Fruit fly (Drosophila melanogaster): ENCODE measurements around the gene Ilp4.

Gene Ilp4

DNA sequence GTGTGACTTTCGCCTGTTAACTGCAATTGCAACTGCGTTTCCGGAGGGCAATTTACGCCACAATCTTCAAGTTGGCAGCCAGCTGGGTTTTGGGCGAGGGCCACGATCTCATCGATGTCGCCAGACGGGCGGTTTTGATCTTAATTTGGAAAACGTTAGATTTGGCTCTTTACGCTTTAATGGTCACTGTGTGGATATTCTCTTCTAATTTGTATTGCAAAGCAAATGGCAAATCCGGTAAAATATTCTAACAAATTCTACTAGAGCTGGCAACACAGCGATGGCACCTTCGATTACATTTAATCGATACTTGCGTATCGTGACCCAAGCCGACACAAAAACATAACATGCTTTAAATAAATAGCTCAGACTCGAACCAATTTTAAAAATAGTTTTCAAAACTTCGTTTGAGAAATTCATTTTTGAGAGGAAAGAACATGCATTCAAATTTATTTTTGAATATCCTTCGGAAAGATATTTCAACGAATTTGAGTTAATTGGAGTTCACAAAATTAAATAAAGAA lies 32.5 kb upstream of the Ilp4 start, which contains the start of gene I-2:
I-2 (minus strand) TSS at position 282 of the 524 bp plus-strand sequence.
- no peak for TF ChIP-seq CG12605 (GFP tag; IDR thresholded peaks at IDR 0.05)
- no peak for TF ChIP-seq rn (GFP tag; IDR thresholded peaks at IDR 0.05)
- TF ChIP-seq Snoo (tag; optimal IDR thresholded peaks at IDR 0.05): no peak
- TF ChIP-seq Pif1A (GFP tag; optimal IDR thresholded peaks at IDR 0.05): no peak
- TF ChIP-seq CG10348 (GFP tag; IDR thresholded peaks at IDR 0.05): no peak
- no peak for TF ChIP-seq CG8301 (tag; optimal IDR thresholded peaks at IDR 0.05)
- no peak for TF ChIP-seq CG15710 (tag; optimal IDR thresholded peaks at IDR 0.05)
- no peak for TF ChIP-seq CG32121 (GFP tag; IDR thresholded peaks at IDR 0.05)
- no peak for TF ChIP-seq CG13204 (GFP tag; optimal IDR thresholded peaks at IDR 0.05)
- no peak for TF ChIP-seq CG4496 (GFP tag; IDR thresholded peaks at IDR 0.05)
- no peak for TF ChIP-seq EcR (GFP tag; optimal IDR thresholded peaks at IDR 0.05)
- TF ChIP-seq Ets98B (GFP tag; IDR thresholded peaks at IDR 0.05): no peak
- no peak for TF ChIP-seq CG9948 (tag; optimal IDR thresholded peaks at IDR 0.05)
- TF ChIP-seq CG8159 (tag; optimal IDR thresholded peaks at IDR 0.05): no peak
- TF ChIP-seq Pif1B (GFP tag; optimal IDR thresholded peaks at IDR 0.05): no peak
- no peak for TF ChIP-seq CG17806 (tag; optimal IDR thresholded peaks at IDR 0.05)
- TF ChIP-seq fd96Ca (GFP tag; IDR thresholded peaks at IDR 0.05): no peak
- no peak for TF ChIP-seq CG34367 (tag; optimal IDR thresholded peaks at IDR 0.05)
- no peak for TF ChIP-seq gl (tag; optimal IDR thresholded peaks at IDR 0.05)
- no peak for TF ChIP-seq D1 (tag; optimal IDR thresholded peaks at IDR 0.05)

DNA sequence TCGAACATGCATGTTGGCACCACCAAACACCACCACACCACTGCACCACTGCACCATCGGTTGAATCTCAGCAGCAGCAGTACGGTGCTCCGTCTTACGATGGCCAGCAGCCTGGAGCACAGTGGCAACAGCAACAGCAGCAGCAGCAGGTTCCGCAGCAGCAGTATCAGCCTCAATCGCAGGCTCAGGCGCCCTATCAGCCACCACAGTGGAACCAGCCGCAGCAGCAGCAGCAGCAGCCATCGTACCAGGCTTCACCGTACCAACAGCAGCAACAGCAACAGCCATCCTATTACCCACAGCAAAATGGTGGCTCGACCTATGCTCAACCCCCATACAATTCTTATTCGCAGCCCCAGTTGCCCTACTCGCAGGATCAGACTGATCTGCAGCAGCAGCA lies 28.1 kb upstream of the Ilp4 start:
- no peak for TF ChIP-seq fd96Ca (GFP tag; IDR thresholded peaks at IDR 0.05)
- TF ChIP-seq Pif1A (GFP tag; optimal IDR thresholded peaks at IDR 0.05): no peak
- no peak for TF ChIP-seq CG4496 (GFP tag; IDR thresholded peaks at IDR 0.05)
- no peak for TF ChIP-seq CG15710 (tag; optimal IDR thresholded peaks at IDR 0.05)
- TF ChIP-seq CG9948 (tag; optimal IDR thresholded peaks at IDR 0.05): no peak
- TF ChIP-seq rn (GFP tag; IDR thresholded peaks at IDR 0.05): no peak
- no peak for TF ChIP-seq gl (tag; optimal IDR thresholded peaks at IDR 0.05)
- no peak for TF ChIP-seq CG10348 (GFP tag; IDR thresholded peaks at IDR 0.05)
- TF ChIP-seq EcR (GFP tag; optimal IDR thresholded peaks at IDR 0.05): no peak
- TF ChIP-seq CG12605 (GFP tag; IDR thresholded peaks at IDR 0.05): no peak

DNA sequence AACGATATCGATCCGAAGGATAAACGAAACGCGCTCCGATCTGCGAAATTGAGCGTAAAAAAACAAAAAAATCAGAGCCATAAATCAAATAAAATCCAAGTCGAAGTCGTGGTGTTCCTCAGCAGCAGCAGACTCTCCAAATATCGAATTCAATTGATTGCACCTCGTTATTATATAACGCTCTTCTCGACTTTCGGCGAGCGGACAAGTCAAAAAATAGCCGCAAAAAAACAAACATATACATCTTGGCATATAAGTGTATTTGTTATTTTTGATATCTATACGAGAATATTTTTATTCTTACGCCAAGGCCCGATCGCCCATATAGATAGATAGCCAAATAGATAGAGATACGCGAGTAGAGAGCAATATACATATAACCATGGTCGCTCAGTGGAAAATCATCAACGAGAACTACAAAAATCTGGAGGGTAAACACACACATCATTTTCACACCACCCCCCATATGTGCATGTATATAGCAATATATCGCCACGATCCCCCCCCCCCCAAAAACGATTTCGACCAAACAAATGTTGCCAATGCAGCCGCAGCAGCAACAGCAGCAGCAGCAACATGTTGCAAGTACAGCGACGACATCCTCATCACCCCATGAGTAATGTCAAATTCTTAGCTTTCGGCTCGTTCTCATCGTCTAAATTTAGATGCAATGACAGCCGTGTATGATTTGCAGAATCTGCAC lies 25.7 kb upstream of the Ilp4 start:
- TF ChIP-seq CG13204 (GFP tag; optimal IDR thresholded peaks at IDR 0.05) (no peak), CG14655 (GFP tag; optimal IDR thresholded peaks at IDR 0.05) (no peak), CG8159 (tag; optimal IDR thresholded peaks at IDR 0.05) (no peak), CG12605 (GFP tag; IDR thresholded peaks at IDR 0.05) (no peak), Snoo (tag; optimal IDR thresholded peaks at IDR 0.05) (no peak), CG15710 (tag; optimal IDR thresholded peaks at IDR 0.05) (no peak), CG8301 (tag; optimal IDR thresholded peaks at IDR 0.05) (no peak), Ets98B (GFP tag; IDR thresholded peaks at IDR 0.05) (no peak), Pif1A (GFP tag; optimal IDR thresholded peaks at IDR 0.05) (no peak), CG10348 (GFP tag; IDR thresholded peaks at IDR 0.05) (no peak), D1 (tag; optimal IDR thresholded peaks at IDR 0.05) (no peak), gl (tag; optimal IDR thresholded peaks at IDR 0.05) (no peak), CG9948 (tag; optimal IDR thresholded peaks at IDR 0.05) (no peak)

DNA sequence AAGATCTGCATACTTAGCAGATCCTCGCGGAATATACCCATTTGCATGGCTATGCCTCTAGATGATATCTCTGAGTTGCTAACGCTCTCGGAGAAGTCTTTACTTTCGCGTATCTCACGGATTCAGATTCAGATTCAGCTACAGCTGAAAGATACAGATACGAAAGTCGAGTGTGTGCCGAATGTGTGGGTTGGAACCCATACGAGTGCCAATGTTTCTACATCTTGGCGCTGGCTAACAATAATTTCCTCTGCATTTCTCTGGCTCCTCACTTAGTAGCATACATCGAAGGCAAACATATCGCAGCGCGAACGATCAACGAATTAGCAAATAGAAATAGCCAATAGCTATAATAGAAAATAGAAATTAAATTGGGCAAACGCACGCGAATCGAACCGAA lies 25.1 kb upstream of the Ilp4 start:
- TF ChIP-seq Pif1A (GFP tag; optimal IDR thresholded peaks at IDR 0.05) (no peak), CG9948 (tag; optimal IDR thresholded peaks at IDR 0.05) (no peak), gl (tag; optimal IDR thresholded peaks at IDR 0.05) (no peak), fd96Ca (GFP tag; IDR thresholded peaks at IDR 0.05) (no peak), CG17806 (tag; optimal IDR thresholded peaks at IDR 0.05) (no peak), CG15710 (tag; optimal IDR thresholded peaks at IDR 0.05) (no peak), CG12605 (GFP tag; IDR thresholded peaks at IDR 0.05) (no peak), CG8301 (tag; optimal IDR thresholded peaks at IDR 0.05) (no peak), Ets98B (GFP tag; IDR thresholded peaks at IDR 0.05) (no peak), CG32121 (GFP tag; IDR thresholded peaks at IDR 0.05) (no peak), CG10348 (GFP tag; IDR thresholded peaks at IDR 0.05) (no peak), CG34367 (tag; optimal IDR thresholded peaks at IDR 0.05) (no peak), D1 (tag; optimal IDR thresholded peaks at IDR 0.05) (no peak), CG4496 (GFP tag; IDR thresholded peaks at IDR 0.05) (no peak), EcR (GFP tag; optimal IDR thresholded peaks at IDR 0.05) (no peak), CG13204 (GFP tag; optimal IDR thresholded peaks at IDR 0.05) (no peak), CG14655 (GFP tag; optimal IDR thresholded peaks at IDR 0.05) (no peak), Pif1B (GFP tag; optimal IDR thresholded peaks at IDR 0.05) (no peak)

DNA sequence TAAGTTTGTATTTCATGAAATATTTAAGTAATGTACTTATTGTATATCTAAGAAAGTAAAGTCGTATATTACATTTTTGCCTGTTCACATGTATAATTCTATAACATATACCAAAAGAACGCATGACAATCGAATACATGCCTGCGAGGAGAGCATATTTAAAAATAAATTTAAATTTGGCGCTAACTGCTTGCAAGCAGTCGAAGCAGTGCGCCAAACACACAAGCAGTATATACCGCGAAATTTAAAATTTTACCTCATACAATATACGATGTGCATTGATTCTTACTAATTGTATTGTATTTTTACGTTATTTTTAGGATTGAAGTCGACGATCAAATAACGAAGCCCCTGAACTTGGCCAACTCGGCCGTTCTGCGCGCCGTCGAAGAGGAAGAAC lies 20.2 kb upstream of the Ilp4 start:
- no peak for TF ChIP-seq Pif1B (GFP tag; optimal IDR thresholded peaks at IDR 0.05)
- TF ChIP-seq fd96Ca (GFP tag; IDR thresholded peaks at IDR 0.05): no peak
- TF ChIP-seq EcR (GFP tag; optimal IDR thresholded peaks at IDR 0.05): no peak
- no peak for TF ChIP-seq gl (tag; optimal IDR thresholded peaks at IDR 0.05)
- no peak for TF ChIP-seq CG15710 (tag; optimal IDR thresholded peaks at IDR 0.05)
- no peak for TF ChIP-seq D1 (tag; optimal IDR thresholded peaks at IDR 0.05)
- TF ChIP-seq CG12605 (GFP tag; IDR thresholded peaks at IDR 0.05): no peak
- TF ChIP-seq CG14655 (GFP tag; optimal IDR thresholded peaks at IDR 0.05): no peak
- no peak for TF ChIP-seq CG13204 (GFP tag; optimal IDR thresholded peaks at IDR 0.05)
- TF ChIP-seq Ets98B (GFP tag; IDR thresholded peaks at IDR 0.05): no peak
- TF ChIP-seq Snoo (tag; optimal IDR thresholded peaks at IDR 0.05): no peak
- no peak for TF ChIP-seq CG8159 (tag; optimal IDR thresholded peaks at IDR 0.05)
- TF ChIP-seq CG17806 (tag; optimal IDR thresholded peaks at IDR 0.05): no peak
- no peak for TF ChIP-seq Pif1A (GFP tag; optimal IDR thresholded peaks at IDR 0.05)
- no peak for TF ChIP-seq CG34367 (tag; optimal IDR thresholded peaks at IDR 0.05)
- TF ChIP-seq rn (GFP tag; IDR thresholded peaks at IDR 0.05): no peak

Data from whole organism, pupa.